Worm (Caenorhabditis elegans): ENCODE measurements around the gene sdz-4.
"Not testable (repeated sequence)": the region's sequence is repeated elsewhere in the genome, so short reads cannot be mapped to it uniquely, and the experiment has no call there.

Gene sdz-4

ce11 chrII:927331-927730, 31.4 kb upstream of the sdz-4 start, which contains the start of gene R07C3.13:
Gene R07C3.13 (minus strand): TSS chrII:927431.
- TF ChIP-seq sea-2 (GFP tag; optimal IDR thresholded peaks at IDR 0.05) (no peak), ama-1 (optimal IDR thresholded peaks at IDR 0.05) (no peak), lin-39 (tag; optimal IDR thresholded peaks at IDR 0.05) (no peak), eor-1 (tag; optimal IDR thresholded peaks at IDR 0.05) (no peak), mml-1 (tag; optimal IDR thresholded peaks at IDR 0.05) (no peak), ceh-28 (tag; optimal IDR thresholded peaks at IDR 0.05) (no peak), ztf-11 (tag; optimal IDR thresholded peaks at IDR 0.05) (no peak), nhr-237 (tag; optimal IDR thresholded peaks at IDR 0.05) (no peak), nhr-43 (tag; optimal IDR thresholded peaks at IDR 0.05; ENCODE audit: poor library complexity, severe bottlenecking) (no peak), skn-1 (tag; optimal IDR thresholded peaks at IDR 0.05) (no peak), elt-2 (tag; optimal IDR thresholded peaks at IDR 0.05) (no peak)

ce11 chrII:930871-931270, 27.8 kb upstream of the sdz-4 start, which contains the start of gene fbxc-34:
Gene fbxc-34 (plus strand): TSS chrII:931171.
- TF ChIP-seq elt-2, nhr-76, egl-27 (tag; optimal IDR thresholded peaks at IDR 0.05): not testable (repeated sequence)

- TF ChIP-seq nhr-43 (tag; optimal IDR thresholded peaks at IDR 0.05; ENCODE audit: poor library complexity, severe bottlenecking) (no peak), nhr-77 (tag; optimal IDR thresholded peaks at IDR 0.05) (no peak), tbx-2 (tag; optimal IDR thresholded peaks at IDR 0.05) (no peak), ceh-28 (tag; optimal IDR thresholded peaks at IDR 0.05) (no peak), nhr-76 (tag; optimal IDR thresholded peaks at IDR 0.05) (no peak), unc-39 (tag; optimal IDR thresholded peaks at IDR 0.05) (no peak), nhr-28 (tag; optimal IDR thresholded peaks at IDR 0.05) (no peak), ztf-11 (tag; optimal IDR thresholded peaks at IDR 0.05) (no peak), sea-2 (GFP tag; optimal IDR thresholded peaks at IDR 0.05) (no peak), unc-62 (GFP tag; optimal IDR thresholded peaks at IDR 0.05) (no peak)
These were observed 26.0 kb upstream of the sdz-4 start, which contains the start of gene acs-15 for ce11 chrII:932718-933117. Gene acs-15 (plus strand): TSS chrII:933018.

- TF ChIP-seq fkh-2 (tag; optimal IDR thresholded peaks at IDR 0.05) (no peak), elt-3 (tag; optimal IDR thresholded peaks at IDR 0.05) (no peak), fos-1 (tag; optimal IDR thresholded peaks at IDR 0.05) (no peak), nhr-11 (tag; optimal IDR thresholded peaks at IDR 0.05) (no peak), pha-4 (tag; optimal IDR thresholded peaks at IDR 0.05) (no peak), snpc-4 (tag; optimal IDR thresholded peaks at IDR 0.05) (no peak), mdl-1 (tag; optimal IDR thresholded peaks at IDR 0.05) (no peak), ceh-16 (tag; optimal IDR thresholded peaks at IDR 0.05) (no peak), ama-1 (optimal IDR thresholded peaks at IDR 0.05) (no peak), elt-2 (tag; optimal IDR thresholded peaks at IDR 0.05) (no peak), nhr-76 (tag; optimal IDR thresholded peaks at IDR 0.05) (no peak), unc-39 (tag; optimal IDR thresholded peaks at IDR 0.05) (no peak), nhr-23 (tag; optimal IDR thresholded peaks at IDR 0.05) (no peak), nhr-12 (tag; optimal IDR thresholded peaks at IDR 0.05) (no peak), aly-2 (tag; optimal IDR thresholded peaks at IDR 0.05) (no peak), ceh-9 (tag; optimal IDR thresholded peaks at IDR 0.05) (no peak), lin-15B (tag; optimal IDR thresholded peaks at IDR 0.05) (no peak), nhr-28 (tag; optimal IDR thresholded peaks at IDR 0.05) (no peak)
These were observed 21.5 kb upstream of the sdz-4 start for ce11 chrII:937265-937664.

- TF ChIP-seq fkh-10 (GFP tag; optimal IDR thresholded peaks at IDR 0.05) (no peak), nfya-1 (tag; optimal IDR thresholded peaks at IDR 0.05; ENCODE audit: insufficient read depth) (no peak), jun-1 (tag; optimal IDR thresholded peaks at IDR 0.05) (no peak)
These were observed 20.2 kb upstream of the sdz-4 start, which contains the start of gene R07C3.3 for ce11 chrII:938549-938948. Gene R07C3.3 (plus strand): TSS chrII:938849.

DNA sequence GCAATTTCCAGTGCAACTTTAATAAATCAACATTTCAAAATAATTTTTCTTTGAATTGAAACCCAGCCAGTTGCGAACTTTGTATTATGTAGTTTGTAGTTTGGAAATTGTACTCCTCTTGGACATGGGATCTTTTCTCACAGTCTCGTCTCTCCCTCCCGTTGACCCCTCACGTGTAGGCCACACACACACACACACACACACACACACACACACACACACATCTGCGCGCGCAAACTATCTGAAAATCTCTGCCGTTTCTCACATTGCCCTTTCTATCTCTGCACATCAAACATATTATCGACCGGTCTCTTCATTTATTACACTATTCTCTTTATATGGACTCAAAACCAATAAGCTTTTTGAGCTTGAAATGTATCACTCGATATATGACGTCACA, 17.9 kb upstream of the sdz-4 start, which contains the start of gene fbxc-36:
Gene fbxc-36, plus strand, starts transcription at position 205 of the 400 bp plus-strand sequence.
- no peak for TF ChIP-seq aly-2 (tag; optimal IDR thresholded peaks at IDR 0.05)
- no peak for TF ChIP-seq nhr-76 (tag; optimal IDR thresholded peaks at IDR 0.05)
- no peak for TF ChIP-seq unc-62 (GFP tag; optimal IDR thresholded peaks at IDR 0.05)

Measured in whole organism, L3 larva.